Worm (Caenorhabditis elegans) whole organism, L4 larva: Measurements from ENCODE around the gene Y6E2A.4.

Experiments used
- F10B5.3 ChIP-seq: sonication (generic microtip); optimal IDR thresholded peaks from 2 replicates; lab custom pipeline; 2016; ENCODE audit warnings: mild to moderate bottlenecking, missing genetic modification characterization, missing compliant biosample characterization
- F37D6.2 ChIP-seq: sonication (generic microtip); optimal IDR thresholded peaks from 2 replicates; lab custom pipeline; 2016; ENCODE audit warnings: mild to moderate bottlenecking, missing genetic modification characterization, missing compliant biosample characterization
- F49E8.2 ChIP-seq: sonication (generic microtip); optimal IDR thresholded peaks from 2 replicates; lab custom pipeline; 2016; ENCODE audit warnings: missing compliant biosample characterization, mild to moderate bottlenecking, missing genetic modification characterization, borderline replicate concordance
- R02D3.7 ChIP-seq: fragments of 150-350 bp; sonication (generic microtip); optimal IDR thresholded peaks from 3 replicates; lab custom pipeline; 2014; ENCODE audit warnings: missing biosample characterization, missing genetic modification characterization
- T20F7.1 ChIP-seq: fragments of 200-800 bp; sonication (Bioruptor generic); optimal IDR thresholded peaks from 2 replicates; lab custom pipeline; 2018; ENCODE audit warnings: mild to moderate bottlenecking, missing genetic modification characterization, missing compliant biosample characterization
- Y48G9A.11 ChIP-seq: fragments of 200-800 bp; sonication (Bioruptor generic); IDR thresholded peaks from 2 replicates; pipeline ENCODE4 v1.3.6; 2022; ENCODE audit warnings: missing genetic modification reagents, missing genetic modification characterization, missing compliant biosample characterization
- ZK546.5 ChIP-seq, 2 experiments: sonication (generic microtip); optimal IDR thresholded peaks; 2 replicates each; lab custom pipeline; 2017; ENCODE audit warnings: missing biosample characterization in 2 of 2, missing genetic modification characterization in 2 of 2
- aly-2 ChIP-seq: sonication (generic microtip); optimal IDR thresholded peaks from 2 replicates; lab custom pipeline; 2018; ENCODE audit warnings: missing biosample characterization, missing genetic modification characterization
- arid-1 ChIP-seq: fragments of 200-800 bp; sonication (Bioruptor generic); conservative IDR thresholded peaks from 2 replicates; pipeline ENCODE4 v1.3.6; 2022; ENCODE audit warnings: missing genetic modification reagents, missing genetic modification characterization, missing compliant biosample characterization
- ceh-20 ChIP-seq: fragments of 200-800 bp; sonication (Bioruptor generic); IDR thresholded peaks from 2 replicates; pipeline ENCODE4 v1.3.6; 2022; ENCODE audit warnings: missing genetic modification reagents, missing genetic modification characterization, missing compliant biosample characterization
- ceh-32 ChIP-seq: sonication (generic microtip); optimal IDR thresholded peaks from 2 replicates; lab custom pipeline; 2016; ENCODE audit warnings: mild to moderate bottlenecking, missing genetic modification characterization, missing compliant biosample characterization; ENCODE audit not compliant: poor library complexity
- ceh-44 ChIP-seq: fragments of 200-800 bp; sonication (Bioruptor generic); IDR thresholded peaks from 2 replicates; pipeline ENCODE4 v1.3.6; 2022; ENCODE audit warnings: missing genetic modification reagents, missing genetic modification characterization, missing compliant biosample characterization
- cey-2 ChIP-seq: sonication (generic microtip); optimal IDR thresholded peaks from 3 replicates; lab custom pipeline; 2017; ENCODE audit warnings: missing genetic modification characterization, mild to moderate bottlenecking, missing compliant biosample characterization, antibody characterized with exemption, borderline replicate concordance; ENCODE audit not compliant: insufficient read depth
- ctbp-1 ChIP-seq: fragments of 200-800 bp; sonication (Bioruptor generic); IDR thresholded peaks from 2 replicates; pipeline ENCODE4 v1.3.6; 2022; ENCODE audit warnings: missing genetic modification reagents, missing genetic modification characterization, missing compliant biosample characterization
- daf-16 ChIP-seq, 3 experiments: sonication (generic microtip); optimal IDR thresholded peaks; 2 replicates each; lab custom pipeline; 2016 to 2017; ENCODE audit warnings: missing genetic modification characterization in 3 of 3, missing genetic modification reagents in 3 of 3, mild to moderate bottlenecking in 2 of 3, missing compliant biosample characterization in 2 of 3, missing biosample characterization in 1 of 3, moderate library complexity in 1 of 3
- dpl-1 ChIP-seq: fragments of 150-350 bp; optimal IDR thresholded peaks from 2 replicates; lab custom pipeline; 2014; ENCODE audit warnings: missing biosample characterization, missing genetic modification reagents, missing genetic modification characterization
- dve-1 ChIP-seq: sonication (generic microtip); optimal IDR thresholded peaks from 2 replicates; lab custom pipeline; 2017; ENCODE audit warnings: antibody characterized with exemption, mild to moderate bottlenecking, missing genetic modification characterization, missing compliant biosample characterization; ENCODE audit not compliant: insufficient read depth
- egl-27 ChIP-seq: sonication (generic microtip); optimal IDR thresholded peaks from 3 replicates; lab custom pipeline; 2017; ENCODE audit warnings: missing biosample characterization, missing genetic modification reagents, missing genetic modification characterization
- egl-43 ChIP-seq: fragments of 200-800 bp; sonication (Bioruptor generic); IDR thresholded peaks from 2 replicates; pipeline ENCODE4 v1.3.6; 2022; ENCODE audit warnings: missing genetic modification reagents, missing genetic modification characterization, missing compliant biosample characterization
- gei-8 ChIP-seq: fragments of 200-800 bp; sonication (Bioruptor generic); optimal IDR thresholded peaks from 2 replicates; lab custom pipeline; 2018; ENCODE audit warnings: mild to moderate bottlenecking, missing genetic modification characterization, missing compliant biosample characterization
- hif-1 ChIP-seq, 2 experiments: sonication (generic microtip); optimal IDR thresholded peaks; 2 replicates each; lab custom pipeline; 2016 to 2017; ENCODE audit warnings: missing compliant biosample characterization in 2 of 2, missing genetic modification characterization in 2 of 2, missing genetic modification reagents in 2 of 2, missing genotype in 2 of 2, mild to moderate bottlenecking in 1 of 2
- hlh-11 ChIP-seq: fragments of 200-800 bp; sonication (Bioruptor generic); optimal IDR thresholded peaks from 2 replicates; lab custom pipeline; 2018; ENCODE audit warnings: mild to moderate bottlenecking, missing genetic modification characterization, missing compliant biosample characterization
- hlh-30 ChIP-seq: sonication (generic microtip); optimal IDR thresholded peaks from 2 replicates; lab custom pipeline; 2017; ENCODE audit warnings: antibody characterized with exemption, mild to moderate bottlenecking, missing genetic modification characterization, missing compliant biosample characterization; ENCODE audit not compliant: insufficient read depth
- hmg-1.1 ChIP-seq: fragments of 200-800 bp; sonication (Bioruptor generic); IDR thresholded peaks from 2 replicates; pipeline ENCODE4 v1.3.6; 2022; ENCODE audit warnings: missing genetic modification reagents, missing genetic modification characterization, missing compliant biosample characterization
- jun-1 ChIP-seq: fragments of 150-350 bp; optimal IDR thresholded peaks from 2 replicates; lab custom pipeline; 2014; ENCODE audit warnings: missing biosample characterization, missing genetic modification reagents, missing genetic modification characterization
- lin-13 ChIP-seq: fragments of 150-350 bp; optimal IDR thresholded peaks from 2 replicates; lab custom pipeline; 2014; ENCODE audit warnings: missing biosample characterization, missing genetic modification reagents, missing genetic modification characterization
- mdl-1 ChIP-seq, 2 experiments: fragments of 150-350 bp in 1 of 2; sonication (generic microtip) in 1 of 2; optimal IDR thresholded peaks; 2 replicates each; lab custom pipeline; 2014 to 2017; ENCODE audit warnings: missing biosample characterization in 2 of 2, missing genetic modification characterization in 2 of 2
- mxl-2 ChIP-seq: fragments of 200-800 bp; sonication (Bioruptor generic); conservative IDR thresholded peaks from 2 replicates; pipeline ENCODE4 v1.3.6; 2022; ENCODE audit warnings: missing genetic modification reagents, missing genetic modification characterization, missing compliant biosample characterization
- nhr-10 ChIP-seq: fragments of 150-350 bp; optimal IDR thresholded peaks from 2 replicates; lab custom pipeline; 2014; ENCODE audit warnings: missing biosample characterization, missing genetic modification characterization
- nhr-111 ChIP-seq: fragments of 200-800 bp; sonication (Bioruptor generic); optimal IDR thresholded peaks from 2 replicates; lab custom pipeline; 2018; ENCODE audit warnings: mild to moderate bottlenecking, missing genetic modification characterization, missing compliant biosample characterization
- nhr-237 ChIP-seq: sonication (generic microtip); optimal IDR thresholded peaks from 2 replicates; lab custom pipeline; 2017; ENCODE audit warnings: missing biosample characterization, missing genetic modification characterization
- nhr-28 ChIP-seq: fragments of 150-350 bp; optimal IDR thresholded peaks from 2 replicates; lab custom pipeline; 2014; ENCODE audit warnings: missing biosample characterization, missing genetic modification characterization
- nhr-42 ChIP-seq: fragments of 200-800 bp; sonication (Bioruptor generic); IDR thresholded peaks from 2 replicates; pipeline ENCODE4 v1.3.6; 2022; ENCODE audit warnings: missing genetic modification characterization, missing compliant biosample characterization
- nhr-48 ChIP-seq: sonication (generic microtip); optimal IDR thresholded peaks from 2 replicates; lab custom pipeline; 2016; ENCODE audit warnings: mild to moderate bottlenecking, missing genetic modification characterization, missing compliant biosample characterization
- nhr-6 ChIP-seq: fragments of 150-350 bp; optimal IDR thresholded peaks from 2 replicates; lab custom pipeline; 2014; ENCODE audit warnings: missing biosample characterization, missing genetic modification characterization
- pha-4 ChIP-seq, 2 experiments: fragments of 150-350 bp in 1 of 2; fragments of 200-800 bp in 1 of 2; sonication (Bioruptor generic) in 1 of 2; IDR thresholded peaks in 1 of 2; optimal IDR thresholded peaks in 1 of 2; 2 replicates each; pipeline versions ENCODE4 v1.3.6 to Lab custom; 2014 to 2022; ENCODE audit warnings: missing genetic modification characterization in 2 of 2, missing genetic modification reagents in 2 of 2, missing biosample characterization in 1 of 2, missing compliant biosample characterization in 1 of 2
- php-3 ChIP-seq: fragments of 200-800 bp; sonication (Bioruptor generic); IDR thresholded peaks from 2 replicates; pipeline ENCODE4 v1.3.6; 2022; ENCODE audit warnings: missing genetic modification reagents, missing genetic modification characterization, missing compliant biosample characterization
- rbr-2 ChIP-seq: sonication (generic microtip); optimal IDR thresholded peaks from 2 replicates; lab custom pipeline; 2016; ENCODE audit warnings: missing genotype, missing genetic modification characterization, missing compliant biosample characterization
- snpc-1.2 ChIP-seq: fragments of 200-800 bp; sonication (Bioruptor generic); IDR thresholded peaks from 2 replicates; pipeline ENCODE4 v1.3.6; 2022; ENCODE audit warnings: missing genetic modification reagents, missing genetic modification characterization, missing compliant biosample characterization
- spr-3 ChIP-seq: fragments of 200-800 bp; sonication (Bioruptor generic); optimal IDR thresholded peaks from 2 replicates; lab custom pipeline; 2018; ENCODE audit warnings: mild to moderate bottlenecking, missing genetic modification characterization, missing compliant biosample characterization
- tra-1 ChIP-seq: fragments of 200-800 bp; sonication (Bioruptor generic); IDR thresholded peaks from 2 replicates; pipeline ENCODE4 v1.3.6; 2022; ENCODE audit warnings: missing genetic modification reagents, missing genetic modification characterization, missing compliant biosample characterization
- unc-130 ChIP-seq: sonication (generic microtip); optimal IDR thresholded peaks from 2 replicates; lab custom pipeline; 2016; ENCODE audit warnings: missing genetic modification reagents, missing genetic modification characterization, missing compliant biosample characterization
- vab-7 ChIP-seq: fragments of 200-800 bp; sonication (Bioruptor generic); IDR thresholded peaks from 2 replicates; pipeline ENCODE4 v1.3.6; 2022; ENCODE audit warnings: missing genetic modification reagents, missing genetic modification characterization, missing compliant biosample characterization
- zfp-2 ChIP-seq: sonication (generic microtip); optimal IDR thresholded peaks from 2 replicates; lab custom pipeline; 2016; ENCODE audit warnings: mild to moderate bottlenecking, missing genetic modification characterization, missing compliant biosample characterization
- zfp-3 ChIP-seq: fragments of 200-800 bp; sonication (Bioruptor generic); conservative IDR thresholded peaks from 2 replicates; pipeline ENCODE4 v1.3.6; 2022; ENCODE audit warnings: missing genetic modification reagents, missing genetic modification characterization, missing compliant biosample characterization
- zip-2 ChIP-seq: fragments of 150-350 bp; optimal IDR thresholded peaks from 2 replicates; lab custom pipeline; 2014; ENCODE audit warnings: missing biosample characterization, missing genetic modification characterization

Y6E2A.4 gene

DNA sequence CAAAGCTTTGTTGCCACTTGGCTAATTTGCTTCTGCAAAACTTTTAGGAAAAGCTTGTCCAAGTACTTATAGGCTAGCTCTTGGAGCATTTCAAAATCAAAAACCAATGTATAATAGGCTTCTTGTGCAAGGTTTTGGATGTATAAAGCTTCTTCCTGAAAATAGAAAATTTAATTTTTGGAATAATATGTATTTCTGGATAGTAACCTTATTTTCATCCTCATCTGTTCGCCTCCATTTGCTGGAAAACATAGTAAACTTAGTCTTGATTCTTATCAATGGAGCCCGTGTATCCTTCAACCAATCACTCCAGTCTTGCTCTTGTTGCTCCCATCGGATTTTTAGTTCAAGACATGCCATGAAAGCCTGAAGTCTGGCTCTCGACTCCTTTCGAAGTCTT, at the start of gene Y6E2A.4:
Gene Y6E2A.4, minus strand, starts transcription at position 101 of the 400 bp plus-strand sequence.
- TF ChIP-seq daf-16 (GFP tag; optimal IDR thresholded peaks at IDR 0.05; lab: Kevin White, UChicago) = no peak
- no peak for TF ChIP-seq daf-16 (tag; optimal IDR thresholded peaks at IDR 0.05; lab: Kevin White, UChicago)
- no peak for TF ChIP-seq egl-43 (GFP tag; lab: Robert Waterston, UW)
- no peak for TF ChIP-seq ctbp-1

DNA sequence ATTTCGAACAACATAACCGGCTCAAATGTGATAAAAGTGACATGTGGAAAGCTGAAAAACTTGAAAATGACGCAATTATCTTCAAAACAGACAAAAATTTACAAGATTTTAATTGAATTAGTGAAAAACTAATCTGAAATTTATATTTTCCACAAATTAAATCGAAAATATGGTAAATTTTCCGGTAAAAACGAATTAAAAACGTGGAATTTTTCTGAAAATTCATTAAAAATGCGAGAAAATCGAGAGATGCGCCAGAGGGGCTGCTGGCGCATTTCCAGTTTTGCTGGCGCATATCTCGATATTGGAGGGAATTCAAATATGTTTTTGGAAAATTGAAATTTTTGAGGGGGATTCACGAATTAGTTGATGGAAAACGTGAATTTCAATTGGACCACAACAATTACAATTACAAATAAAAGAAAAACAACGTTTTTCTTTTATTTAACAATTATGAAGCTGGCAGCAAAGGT, 49.6 kb upstream of the Y6E2A.4 start, which contains the start of the genes haf-3 and F57A10.2:
Gene haf-3, minus strand, starts transcription at position 51 of the 473 bp plus-strand sequence.
Gene F57A10.2, plus strand, starts transcription at position 454 of the 473 bp plus-strand sequence.
- TF ChIP-seq arid-1 (GFP tag; lab: Robert Waterston, UW) = 0 out of 2 replicates have a peak, but pooled peaks have one; percentile 37
- peak; percentile 77 for TF ChIP-seq F37D6.2
- TF ChIP-seq zfp-3 (GFP tag; lab: Robert Waterston, UW) = peak; percentile 63; the same call in 1 of the 2 replicates
- peak; percentile 88 for TF ChIP-seq tra-1 (GFP tag; lab: Robert Waterston, UW)
- no peak for TF ChIP-seq nhr-237
- TF ChIP-seq jun-1 = peak; percentile 62
- peak; percentile 61 for TF ChIP-seq nhr-6
- peak; percentile 82 for TF ChIP-seq hlh-11 (tag; lab: Kevin White, UChicago)
- no peak for TF ChIP-seq aly-2 (tag; lab: Kevin White, UChicago)
- TF ChIP-seq R02D3.7 (tag; lab: Kevin White, UChicago) = no peak
- TF ChIP-seq dve-1 = peak; percentile 95
- TF ChIP-seq unc-130 (GFP tag; lab: Kevin White, UChicago) = no peak
- TF ChIP-seq vab-7 (GFP tag; lab: Robert Waterston, UW) = peak; percentile 43; the same call in 1 of the 2 replicates
- peak; percentile 75 for TF ChIP-seq Y48G9A.11 (GFP tag; lab: Robert Waterston, UW)
- TF ChIP-seq F10B5.3 = peak; percentile 71
- TF ChIP-seq T20F7.1 = no peak
- TF ChIP-seq ceh-32 (tag; lab: Kevin White, UChicago) = peak; percentile 38
- TF ChIP-seq pha-4 (GFP tag; IDR thresholded peaks at IDR 0.05; lab: Robert Waterston, UW) = peak; percentile 73
- peak; percentile 46 for TF ChIP-seq pha-4 (tag; optimal IDR thresholded peaks at IDR 0.05; lab: Kevin White, UChicago)
- TF ChIP-seq zip-2 (tag; lab: Kevin White, UChicago) = peak; percentile 76
- no peak for TF ChIP-seq gei-8 (GFP tag; lab: Kevin White, UChicago)
- TF ChIP-seq F49E8.2 (tag; lab: Kevin White, UChicago) = peak; percentile 80
- peak; percentile 44 to 54 for TF ChIP-seq hif-1 (tag; optimal IDR thresholded peaks at IDR 0.05; lab: Kevin White, UChicago)
- peak; percentile 79 for TF ChIP-seq hmg-1.1 (GFP tag; lab: Robert Waterston, UW)
- peak; percentile 83 for TF ChIP-seq lin-13
- no peak for TF ChIP-seq mxl-2 (GFP tag; lab: Robert Waterston, UW)
- TF ChIP-seq zfp-2 (tag; lab: Kevin White, UChicago) = peak; percentile 10
- TF ChIP-seq ctbp-1 = peak; percentile 80; the same call in 1 of the 2 replicates
- no peak for TF ChIP-seq ceh-20
- peak; percentile 70 for TF ChIP-seq snpc-1.2
- TF ChIP-seq egl-27 (tag; lab: Kevin White, UChicago) = no peak
- no peak for TF ChIP-seq ZK546.5 (tag; optimal IDR thresholded peaks at IDR 0.05; lab: Kevin White, UChicago)
- peak; percentile 99 for TF ChIP-seq dpl-1
- no peak for TF ChIP-seq nhr-42
- TF ChIP-seq ceh-44 (GFP tag; lab: Robert Waterston, UW) = no peak
- peak; percentile 88 for TF ChIP-seq rbr-2 (tag; lab: Kevin White, UChicago)
- peak; percentile 78 for TF ChIP-seq hlh-30 (tag; lab: Kevin White, UChicago)
- peak; percentile 68; the same call in 1 of the 2 replicates for TF ChIP-seq php-3 (GFP tag; lab: Robert Waterston, UW)
- peak; percentile 73 for TF ChIP-seq nhr-28 (tag; lab: Kevin White, UChicago)
- TF ChIP-seq egl-43 (GFP tag; lab: Robert Waterston, UW) = no peak
- no peak for TF ChIP-seq cey-2 (tag; lab: Kevin White, UChicago)
- TF ChIP-seq spr-3 (GFP tag; lab: Kevin White, UChicago) = peak; percentile 73
- TF ChIP-seq nhr-111 = no peak
- TF ChIP-seq nhr-48 (tag; lab: Kevin White, UChicago) = peak; percentile 75
- TF ChIP-seq mdl-1 (tag; optimal IDR thresholded peaks at IDR 0.05; lab: Kevin White, UChicago) = peak in 1 of 2 experiments; percentile 21
- no peak for TF ChIP-seq nhr-10 (tag; lab: Kevin White, UChicago)
